Worm (Caenorhabditis elegans) whole organism, dauer: ENCODE measurements around the gene R13D11.3.

ENCODE experiments used
- unc-62 ChIP-seq: sonication (generic microtip); optimal IDR thresholded peaks from 2 replicates; lab custom pipeline; 2017; ENCODE audit warnings: missing biosample characterization, missing genetic modification reagents, missing genetic modification characterization

Gene R13D11.3

ce11 chrV:858841-859456 lies 44.1 kb downstream of the R13D11.3 start:
- no peak for TF ChIP-seq unc-62 (GFP tag; lab: Kevin White, UChicago)
